In genomic region chrX:4794062-4794461, ce11 we compare ENCODE assay signal across 2 worm cellular contexts.
TF ChIP-seq lines count a peak whose summit lies in the region.

No protein-coding gene starts in this region.

TF ChIP-seq in whole organism, L1 larva, 84 proteins besides CTCF, POLR2A, EP300 and RAD21 (continued from another document):
- no peak for TF ChIP-seq unc-30 (tag; optimal IDR thresholded peaks at IDR 0.05; lab: Kevin White, UChicago)
- peak; percentile 18 for TF ChIP-seq lin-14 (GFP tag; optimal IDR thresholded peaks at IDR 0.05; lab: Kevin White, UChicago)
- no peak for TF ChIP-seq hlh-17 (GFP tag; optimal IDR thresholded peaks at IDR 0.05; lab: Kevin White, UChicago; ENCODE audit: borderline replicate concordance)
- no peak for TF ChIP-seq zip-4 (GFP tag; optimal IDR thresholded peaks at IDR 0.05; lab: Kevin White, UChicago)
- no peak for TF ChIP-seq ces-1 (GFP tag; optimal IDR thresholded peaks at IDR 0.05; lab: Kevin White, UChicago)
- TF ChIP-seq fkh-8 (tag; optimal IDR thresholded peaks at IDR 0.05; lab: Kevin White, UChicago), result no peak
- no peak for TF ChIP-seq Y116A8C.19 (tag; optimal IDR thresholded peaks at IDR 0.05; lab: Kevin White, UChicago; ENCODE audit: borderline replicate concordance)
- TF ChIP-seq nhr-71 (tag; optimal IDR thresholded peaks at IDR 0.05; lab: Kevin White, UChicago), result peak; percentile 57
- no peak for TF ChIP-seq ztf-4 (tag; optimal IDR thresholded peaks at IDR 0.05; lab: Kevin White, UChicago)
- no peak for TF ChIP-seq snpc-4 (tag; optimal IDR thresholded peaks at IDR 0.05; lab: Kevin White, UChicago)
- no peak for TF ChIP-seq vab-15 (tag; optimal IDR thresholded peaks at IDR 0.05; lab: Kevin White, UChicago)
- no peak for TF ChIP-seq nhr-47 (tag; optimal IDR thresholded peaks at IDR 0.05; lab: Kevin White, UChicago)
- TF ChIP-seq rnt-1 (tag; optimal IDR thresholded peaks at IDR 0.05; lab: Kevin White, UChicago), result no peak
- TF ChIP-seq lir-3 (tag; optimal IDR thresholded peaks at IDR 0.05; lab: Kevin White, UChicago; ENCODE audit: poor library complexity), result no peak
- peak in 1 of 2 experiments; percentile 56 for TF ChIP-seq lin-35 (GFP tag; optimal IDR thresholded peaks at IDR 0.05; lab: Kevin White, UChicago)
- no peak for TF ChIP-seq nhr-77 (tag; optimal IDR thresholded peaks at IDR 0.05; lab: Kevin White, UChicago)
- peak; percentile 20 for TF ChIP-seq pax-3 (tag; optimal IDR thresholded peaks at IDR 0.05; lab: Kevin White, UChicago)
- TF ChIP-seq C34B4.2 (tag; optimal IDR thresholded peaks at IDR 0.05; lab: Kevin White, UChicago), result no peak
- no peak for TF ChIP-seq F16B12.6 (tag; optimal IDR thresholded peaks at IDR 0.05; lab: Kevin White, UChicago)
- TF ChIP-seq irx-1 (tag; optimal IDR thresholded peaks at IDR 0.05; lab: Kevin White, UChicago), result no peak
- no peak for TF ChIP-seq nhr-84 (tag; optimal IDR thresholded peaks at IDR 0.05; lab: Kevin White, UChicago)
- peak; percentile 17 for TF ChIP-seq nhr-20 (tag; optimal IDR thresholded peaks at IDR 0.05; lab: Kevin White, UChicago)
- no peak for TF ChIP-seq hlh-4 (tag; optimal IDR thresholded peaks at IDR 0.05; lab: Kevin White, UChicago)
- TF ChIP-seq ceh-90 (tag; optimal IDR thresholded peaks at IDR 0.05; lab: Kevin White, UChicago), result no peak
- TF ChIP-seq lin-15B (tag; optimal IDR thresholded peaks at IDR 0.05; lab: Kevin White, UChicago), result no peak
- peak; percentile 80 for TF ChIP-seq blmp-1 (tag; optimal IDR thresholded peaks at IDR 0.05; lab: Kevin White, UChicago)
- TF ChIP-seq ama-1 (optimal IDR thresholded peaks at IDR 0.05; lab: Kevin White, UChicago), result no peak
- peak; percentile 77 for TF ChIP-seq pqm-1 (tag; optimal IDR thresholded peaks at IDR 0.05; lab: Kevin White, UChicago)
- TF ChIP-seq snu-23 (GFP tag; optimal IDR thresholded peaks at IDR 0.05; lab: Kevin White, UChicago), result no peak
- peak; percentile 36 for TF ChIP-seq nhr-90 (tag; optimal IDR thresholded peaks at IDR 0.05; lab: Kevin White, UChicago; ENCODE audit: poor library complexity)
- no peak for TF ChIP-seq nhr-76 (tag; optimal IDR thresholded peaks at IDR 0.05; lab: Kevin White, UChicago)
- no peak for TF ChIP-seq ets-5 (GFP tag; IDR thresholded peaks at IDR 0.05; lab: Robert Waterston, UW)
- TF ChIP-seq mep-1 (tag; optimal IDR thresholded peaks at IDR 0.05; lab: Kevin White, UChicago), result no peak
- TF ChIP-seq dpl-1 (GFP tag; optimal IDR thresholded peaks at IDR 0.05; lab: Kevin White, UChicago), result no peak
- no peak for TF ChIP-seq lin-13 (GFP tag; optimal IDR thresholded peaks at IDR 0.05; lab: Kevin White, UChicago)

TF ChIP-seq in whole organism, young adult, 124 proteins besides CTCF, POLR2A, EP300 and RAD21 (continued from another document):
- TF ChIP-seq nfya-1 (tag; optimal IDR thresholded peaks at IDR 0.05; lab: Kevin White, UChicago; ENCODE audit: borderline replicate concordance, insufficient read depth), result no peak
- no peak for TF ChIP-seq snpc-4 (GFP tag; optimal IDR thresholded peaks at IDR 0.05; lab: Kevin White, UChicago)
- no peak for TF ChIP-seq snpc-4 (tag; optimal IDR thresholded peaks at IDR 0.05; lab: Kevin White, UChicago)
- TF ChIP-seq ceh-79 (tag; optimal IDR thresholded peaks at IDR 0.05; lab: Kevin White, UChicago), result no peak
- no peak for TF ChIP-seq hmg-20 (GFP tag; IDR thresholded peaks at IDR 0.05; lab: Robert Waterston, UW)
- TF ChIP-seq cebp-2 (GFP tag; IDR thresholded peaks at IDR 0.05; lab: Robert Waterston, UW), result no peak
- TF ChIP-seq dox-1 (GFP tag; IDR thresholded peaks at IDR 0.05; lab: Robert Waterston, UW), result peak; percentile 61
- peak; percentile 36 for TF ChIP-seq madf-10 (tag; optimal IDR thresholded peaks at IDR 0.05; lab: Kevin White, UChicago)
- TF ChIP-seq hrde-1 (tag; optimal IDR thresholded peaks at IDR 0.05; lab: Kevin White, UChicago; ENCODE audit: borderline replicate concordance), result no peak
- no peak for TF ChIP-seq efl-1 (GFP tag; optimal IDR thresholded peaks at IDR 0.05; lab: Kevin White, UChicago)
- TF ChIP-seq ztf-28 (GFP tag; IDR thresholded peaks at IDR 0.05; lab: Robert Waterston, UW), result no peak
- no peak for TF ChIP-seq ekl-4 (GFP tag; IDR thresholded peaks at IDR 0.05; lab: Robert Waterston, UW)
- TF ChIP-seq aptf-3 (GFP tag; IDR thresholded peaks at IDR 0.05; lab: Robert Waterston, UW), result no peak
- no peak for TF ChIP-seq F10E7.11 (tag; optimal IDR thresholded peaks at IDR 0.05; lab: Kevin White, UChicago)
- TF ChIP-seq F49E8.2 (tag; optimal IDR thresholded peaks at IDR 0.05; lab: Kevin White, UChicago; ENCODE audit: insufficient read depth), result no peak
- TF ChIP-seq ceh-58 (GFP tag; IDR thresholded peaks at IDR 0.05; lab: Robert Waterston, UW), result no peak
- TF ChIP-seq Y95B8A.8 (GFP tag; IDR thresholded peaks at IDR 0.05; lab: Robert Waterston, UW), result no peak
- TF ChIP-seq him-1 (tag; optimal IDR thresholded peaks at IDR 0.05; lab: Kevin White, UChicago), result no peak
- TF ChIP-seq F23B12.7 (tag; optimal IDR thresholded peaks at IDR 0.05; lab: Kevin White, UChicago; ENCODE audit: insufficient read depth), result no peak
- no peak for TF ChIP-seq T07F8.4 (tag; optimal IDR thresholded peaks at IDR 0.05; lab: Kevin White, UChicago)
- no peak for TF ChIP-seq hlh-12 (tag; optimal IDR thresholded peaks at IDR 0.05; lab: Kevin White, UChicago)
- TF ChIP-seq B0336.3 (GFP tag; IDR thresholded peaks at IDR 0.05; lab: Robert Waterston, UW), result peak; percentile 68
- no peak for TF ChIP-seq lin-35 (GFP tag; optimal IDR thresholded peaks at IDR 0.05; lab: Kevin White, UChicago)
- TF ChIP-seq B0019.2 (GFP tag; conservative IDR thresholded peaks at IDR 0.05; lab: Robert Waterston, UW), result no peak
- TF ChIP-seq sdz-38 (tag; optimal IDR thresholded peaks at IDR 0.05; lab: Kevin White, UChicago), result no peak
- no peak for TF ChIP-seq dpff-1 (tag; optimal IDR thresholded peaks at IDR 0.05; lab: Kevin White, UChicago)
- TF ChIP-seq attf-6 (GFP tag; IDR thresholded peaks at IDR 0.05; lab: Robert Waterston, UW), result no peak
- TF ChIP-seq snpc-1.1 (tag; optimal IDR thresholded peaks at IDR 0.05; lab: Kevin White, UChicago; ENCODE audit: insufficient read depth), result no peak
- TF ChIP-seq Y67H2A.10 (GFP tag; conservative IDR thresholded peaks at IDR 0.05; lab: Robert Waterston, UW), result no peak
- TF ChIP-seq egl-18 (GFP tag; IDR thresholded peaks at IDR 0.05; lab: Robert Waterston, UW), result no peak
- no peak for TF ChIP-seq egrh-3 (GFP tag; IDR thresholded peaks at IDR 0.05; lab: Robert Waterston, UW)
- no peak for TF ChIP-seq mxl-1 (tag; optimal IDR thresholded peaks at IDR 0.05; lab: Kevin White, UChicago)
- no peak for TF ChIP-seq F37B4.10 (GFP tag; IDR thresholded peaks at IDR 0.05; lab: Robert Waterston, UW)
- no peak for TF ChIP-seq lsy-27 (tag; optimal IDR thresholded peaks at IDR 0.05; lab: Kevin White, UChicago; ENCODE audit: borderline replicate concordance, insufficient read depth)
- no peak for TF ChIP-seq F52B5.7 (tag; optimal IDR thresholded peaks at IDR 0.05; lab: Kevin White, UChicago)
- no peak for TF ChIP-seq fkh-3 (tag; optimal IDR thresholded peaks at IDR 0.05; lab: Kevin White, UChicago)
- no peak for TF ChIP-seq B0261.1 (tag; optimal IDR thresholded peaks at IDR 0.05; lab: Kevin White, UChicago)
- TF ChIP-seq die-1 (tag; optimal IDR thresholded peaks at IDR 0.05; lab: Kevin White, UChicago), result no peak
